Fruit fly (Drosophila melanogaster) Kc167 (cell line): ENCODE results near the gene CG46244.

Experiments
- Myc ChIP-seq: fragments of >200 bp; optimal IDR thresholded peaks from 2 replicates; lab custom pipeline; 2017; ENCODE audit warnings: missing external identifiers
- h ChIP-seq: fragments of >200 bp; optimal IDR thresholded peaks from 3 replicates; lab custom pipeline; 2018; ENCODE audit warnings: missing external identifiers
- insv ChIP-seq: fragments of >200 bp; optimal IDR thresholded peaks from 3 replicates; lab custom pipeline; 2018; ENCODE audit warnings: missing external identifiers
- psq ChIP-seq: fragments of >200 bp; optimal IDR thresholded peaks from 2 replicates; lab custom pipeline; 2017; ENCODE audit warnings: missing external identifiers
- ttk ChIP-seq: sonication (Bioruptor generic); optimal IDR thresholded peaks from 2 replicates; lab custom pipeline; 2017; ENCODE audit warnings: missing external identifiers

dm6 chr2L:19606318-19606717, at the start of gene CG46244:
- TF ChIP-seq h, result no peak
- TF ChIP-seq ttk (lab: Kevin White, UChicago), result no peak
- no peak for TF ChIP-seq psq (lab: Kevin White, UChicago)
- no peak for TF ChIP-seq Myc (lab: Kevin White, UChicago)
- TF ChIP-seq insv (lab: Kevin White, UChicago), result no peak
